Worm (Caenorhabditis elegans) whole organism, midembryonic: Measurements from ENCODE around the gene dhs-12.
A peak's percentile ranks its signal among the peaks of the same experiment; 100 is the strongest.

Experiments used
- T22C8.4 ChIP-seq: fragments of 200-800 bp; sonication (Bioruptor generic); IDR thresholded peaks from 2 replicates; pipeline ENCODE4 v1.3.6; 2022; ENCODE audit warnings: missing genetic modification characterization, missing compliant biosample characterization
- cog-1 ChIP-seq: sonication (generic microtip); optimal IDR thresholded peaks from 2 replicates; lab custom pipeline; 2016; ENCODE audit warnings: missing genetic modification characterization, missing compliant biosample characterization
- flt-1 ChIP-seq: fragments of 200-800 bp; sonication (Bioruptor generic); IDR thresholded peaks from 2 replicates; pipeline ENCODE4 v1.3.6; 2022; ENCODE audit warnings: missing genetic modification characterization, missing compliant biosample characterization
- klf-2 ChIP-seq: fragments of 200-800 bp; sonication (Bioruptor generic); conservative IDR thresholded peaks from 2 replicates; pipeline ENCODE4 v1.3.6; 2022; ENCODE audit warnings: missing genetic modification reagents, missing genetic modification characterization, missing compliant biosample characterization
- med-1 ChIP-seq: sonication (generic microtip); optimal IDR thresholded peaks from 2 replicates; lab custom pipeline; 2017; ENCODE audit warnings: missing genetic modification characterization, mild to moderate bottlenecking, missing compliant biosample characterization, antibody characterized with exemption, missing genetic modification reagents; ENCODE audit not compliant: insufficient read depth
- ref-1 ChIP-seq: fragments of 200-800 bp; sonication (Bioruptor generic); conservative IDR thresholded peaks from 2 replicates; pipeline ENCODE4 v1.3.6; 2022; ENCODE audit warnings: missing genetic modification reagents, missing genetic modification characterization, missing compliant biosample characterization
- tab-1 ChIP-seq: fragments of 200-800 bp; sonication (Bioruptor generic); IDR thresholded peaks from 2 replicates; pipeline ENCODE4 v1.3.6; 2022; ENCODE audit warnings: missing genetic modification characterization, missing compliant biosample characterization
- ztf-23 ChIP-seq: fragments of 200-800 bp; sonication (Bioruptor generic); IDR thresholded peaks from 2 replicates; pipeline ENCODE4 v1.3.6; 2022; ENCODE audit warnings: missing genetic modification reagents, missing genetic modification characterization, missing compliant biosample characterization
- ztf-29 ChIP-seq: fragments of 200-800 bp; sonication (Bioruptor generic); IDR thresholded peaks from 2 replicates; pipeline ENCODE4 v1.3.6; 2022; ENCODE audit warnings: missing genetic modification reagents, missing genetic modification characterization, missing compliant biosample characterization

The dhs-12 gene

DNA sequence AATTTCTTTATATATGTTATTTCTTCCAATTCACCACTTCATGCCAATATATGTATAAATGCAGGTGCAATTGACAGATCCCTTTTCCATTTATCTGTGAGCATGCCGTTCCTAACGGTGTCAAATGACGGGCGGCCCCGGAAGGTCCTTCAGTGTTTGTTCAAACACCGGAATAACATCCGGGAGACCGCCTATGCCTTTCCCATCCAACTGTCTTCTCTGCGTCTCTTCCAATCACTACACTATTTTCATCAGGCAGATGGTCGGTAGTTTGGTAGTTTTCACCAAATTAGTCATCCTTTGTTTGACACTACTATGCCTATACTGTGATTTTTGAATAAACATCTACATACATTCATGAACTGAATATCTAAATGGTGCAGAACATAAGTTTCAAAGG lies 48.3 kb downstream of the dhs-12 start:
- TF ChIP-seq tab-1: no peak
- TF ChIP-seq flt-1 (GFP tag; lab: Robert Waterston, UW): 0 out of 2 replicates have a peak, but pooled peaks have one; percentile 22

DNA sequence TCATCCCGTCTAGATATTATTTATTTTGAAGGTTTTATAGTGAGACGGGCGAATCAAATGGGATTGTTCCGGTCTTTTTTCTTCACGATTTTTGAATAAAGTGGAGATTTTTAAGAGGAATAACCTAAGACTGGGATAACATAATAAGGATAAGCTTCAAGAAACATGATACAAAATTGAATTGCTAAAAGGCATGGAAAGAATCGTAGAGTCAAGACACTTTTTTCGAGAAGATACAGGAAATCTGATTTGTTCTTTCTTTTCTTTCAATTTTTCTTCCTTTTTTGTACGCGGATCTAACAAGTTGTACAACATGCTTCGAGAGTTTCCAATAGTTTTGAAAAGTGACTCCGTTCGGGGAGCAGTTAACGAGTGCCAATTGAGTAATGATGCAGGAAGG lies 49.2 kb downstream of the dhs-12 start:
- TF ChIP-seq med-1 (GFP tag; lab: Kevin White, UChicago): no peak
- no peak for TF ChIP-seq klf-2 (GFP tag; lab: Robert Waterston, UW)
- TF ChIP-seq flt-1 (GFP tag; lab: Robert Waterston, UW): no peak
- TF ChIP-seq ztf-23: no peak
- TF ChIP-seq ref-1 (GFP tag; lab: Robert Waterston, UW): no peak
- TF ChIP-seq T22C8.4 (GFP tag; lab: Robert Waterston, UW): no peak
- TF ChIP-seq cog-1 (tag; lab: Kevin White, UChicago): no peak
- no peak for TF ChIP-seq ztf-29 (GFP tag; lab: Robert Waterston, UW)
- no peak for TF ChIP-seq tab-1

DNA sequence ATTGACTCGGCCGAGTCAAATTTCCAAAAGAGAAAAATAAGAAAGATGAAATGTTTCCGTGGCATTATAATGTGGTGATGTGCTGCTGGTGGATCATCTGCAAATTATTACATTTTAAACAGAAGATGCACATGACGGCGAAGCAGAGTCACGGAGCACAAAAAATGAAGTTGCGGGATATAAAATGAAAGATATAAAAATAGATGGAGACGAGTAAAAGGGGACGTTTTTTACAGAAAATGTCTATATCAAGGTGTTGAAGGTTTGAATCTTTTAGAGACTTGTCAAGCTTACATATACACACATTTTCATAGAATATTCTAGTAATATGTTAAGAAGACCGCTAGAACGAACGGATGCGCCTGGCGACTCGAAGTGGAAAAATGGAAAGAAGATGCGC lies 52.1 kb downstream of the dhs-12 start, which contains the start of gene ptrg-1:
Gene ptrg-1 (minus strand): TSS at position 101 of the 400 bp plus-strand sequence.
- TF ChIP-seq flt-1 (GFP tag; lab: Robert Waterston, UW) (no peak), ztf-23 (no peak), ref-1 (GFP tag; lab: Robert Waterston, UW) (no peak), ztf-29 (GFP tag; lab: Robert Waterston, UW) (no peak), klf-2 (GFP tag; lab: Robert Waterston, UW) (no peak), cog-1 (tag; lab: Kevin White, UChicago) (no peak), med-1 (GFP tag; lab: Kevin White, UChicago) (no peak), tab-1 (no peak), T22C8.4 (GFP tag; lab: Robert Waterston, UW) (no peak)
